Worm (Caenorhabditis elegans) whole organism, midembryonic: Measurements from ENCODE around the gene srx-111.

Experiments used
- T22C8.4 ChIP-seq: fragments of 200-800 bp; sonication (Bioruptor generic); IDR thresholded peaks from 2 replicates; pipeline ENCODE4 v1.3.6; 2022; ENCODE audit warnings: missing genetic modification characterization, missing compliant biosample characterization
- cog-1 ChIP-seq: sonication (generic microtip); optimal IDR thresholded peaks from 2 replicates; lab custom pipeline; 2016; ENCODE audit warnings: missing genetic modification characterization, missing compliant biosample characterization
- flt-1 ChIP-seq: fragments of 200-800 bp; sonication (Bioruptor generic); IDR thresholded peaks from 2 replicates; pipeline ENCODE4 v1.3.6; 2022; ENCODE audit warnings: missing genetic modification characterization, missing compliant biosample characterization
- klf-2 ChIP-seq: fragments of 200-800 bp; sonication (Bioruptor generic); conservative IDR thresholded peaks from 2 replicates; pipeline ENCODE4 v1.3.6; 2022; ENCODE audit warnings: missing genetic modification reagents, missing genetic modification characterization, missing compliant biosample characterization
- med-1 ChIP-seq: sonication (generic microtip); optimal IDR thresholded peaks from 2 replicates; lab custom pipeline; 2017; ENCODE audit warnings: missing genetic modification characterization, mild to moderate bottlenecking, missing compliant biosample characterization, antibody characterized with exemption, missing genetic modification reagents; ENCODE audit not compliant: insufficient read depth
- ref-1 ChIP-seq: fragments of 200-800 bp; sonication (Bioruptor generic); conservative IDR thresholded peaks from 2 replicates; pipeline ENCODE4 v1.3.6; 2022; ENCODE audit warnings: missing genetic modification reagents, missing genetic modification characterization, missing compliant biosample characterization
- tab-1 ChIP-seq: fragments of 200-800 bp; sonication (Bioruptor generic); IDR thresholded peaks from 2 replicates; pipeline ENCODE4 v1.3.6; 2022; ENCODE audit warnings: missing genetic modification characterization, missing compliant biosample characterization
- ztf-23 ChIP-seq: fragments of 200-800 bp; sonication (Bioruptor generic); IDR thresholded peaks from 2 replicates; pipeline ENCODE4 v1.3.6; 2022; ENCODE audit warnings: missing genetic modification reagents, missing genetic modification characterization, missing compliant biosample characterization
- ztf-29 ChIP-seq: fragments of 200-800 bp; sonication (Bioruptor generic); IDR thresholded peaks from 2 replicates; pipeline ENCODE4 v1.3.6; 2022; ENCODE audit warnings: missing genetic modification reagents, missing genetic modification characterization, missing compliant biosample characterization

Gene srx-111

DNA sequence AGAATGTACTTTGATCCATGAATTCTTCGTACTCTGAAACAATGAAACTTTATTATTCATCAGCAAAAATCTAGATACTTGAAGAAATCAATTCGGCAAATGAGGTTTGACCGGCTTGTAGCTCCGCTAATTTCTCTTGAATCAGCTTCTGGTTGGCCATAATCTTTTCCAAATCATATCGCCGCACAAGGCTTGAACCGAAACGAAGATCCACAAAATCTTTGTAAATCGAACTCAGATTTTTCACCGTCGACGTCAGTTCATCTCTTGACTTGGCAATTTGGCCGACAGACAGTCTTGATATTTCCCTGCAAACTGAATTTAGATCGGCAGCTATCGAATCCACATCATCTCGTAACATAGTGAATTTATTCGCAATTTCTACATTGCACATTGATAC lies 47.9 kb downstream of the srx-111 start:
- TF ChIP-seq cog-1 (tag; lab: Kevin White, UChicago), result no peak
- TF ChIP-seq ref-1, result no peak
- TF ChIP-seq ztf-23 (GFP tag; lab: Robert Waterston, UW), result no peak
- TF ChIP-seq med-1, result no peak
- TF ChIP-seq ztf-29 (GFP tag; lab: Robert Waterston, UW), result no peak
- no peak for TF ChIP-seq flt-1 (GFP tag; lab: Robert Waterston, UW)
- TF ChIP-seq T22C8.4 (GFP tag; lab: Robert Waterston, UW), result no peak
- TF ChIP-seq klf-2 (GFP tag; lab: Robert Waterston, UW), result no peak
- no peak for TF ChIP-seq tab-1 (GFP tag; lab: Robert Waterston, UW)

DNA sequence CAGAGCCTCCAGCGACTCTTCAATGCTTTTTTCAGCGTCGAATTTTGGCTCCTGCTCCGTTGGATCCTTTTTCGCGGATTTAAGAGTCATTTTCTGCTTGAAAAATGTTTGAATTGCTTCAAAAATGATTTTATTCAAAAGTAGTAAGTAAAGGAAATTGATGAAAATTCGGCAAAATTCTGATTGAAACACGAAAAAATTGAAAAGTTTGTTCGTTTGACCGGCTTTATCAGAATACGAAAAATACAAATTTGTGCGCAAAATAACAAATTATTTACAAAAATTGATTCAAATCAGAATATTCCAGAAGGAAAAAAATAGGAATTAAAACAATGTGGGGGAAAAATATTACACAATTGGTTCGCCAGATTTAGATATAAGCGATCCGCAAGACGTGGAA lies 49.4 kb downstream of the srx-111 start, which contains the start of gene F54D10.4:
Gene F54D10.4 (minus strand): TSS at position 101 of the 400 bp plus-strand sequence.
- TF ChIP-seq cog-1 (tag; lab: Kevin White, UChicago) (no peak), ref-1 (no peak), ztf-23 (GFP tag; lab: Robert Waterston, UW) (no peak), ztf-29 (GFP tag; lab: Robert Waterston, UW) (no peak), T22C8.4 (GFP tag; lab: Robert Waterston, UW) (no peak), med-1 (no peak), tab-1 (GFP tag; lab: Robert Waterston, UW) (no peak), klf-2 (GFP tag; lab: Robert Waterston, UW) (no peak), flt-1 (GFP tag; lab: Robert Waterston, UW) (no peak)

DNA sequence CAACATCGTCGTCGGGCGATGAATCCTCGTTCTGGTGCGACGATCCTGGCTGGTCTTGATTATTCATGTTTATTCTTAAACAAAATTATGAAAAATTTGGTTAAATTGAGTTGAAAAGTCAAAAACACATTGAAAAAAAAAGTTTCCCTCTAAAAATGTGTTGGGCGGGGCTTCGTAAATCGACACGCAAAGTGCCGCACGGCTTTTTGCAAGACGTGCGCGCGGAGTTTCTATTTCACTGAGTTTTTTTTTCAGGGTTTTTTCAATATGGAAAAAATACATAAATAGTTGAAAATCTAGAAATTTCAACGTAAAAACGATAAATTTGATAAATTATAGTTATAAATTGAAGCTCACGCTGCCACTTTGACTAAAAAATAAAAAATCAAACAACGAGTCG lies 50.5 kb downstream of the srx-111 start, which contains the start of gene F54D10.5:
Gene F54D10.5 (minus strand): TSS at position 74 of the 400 bp plus-strand sequence.
- peak; percentile 65 for TF ChIP-seq med-1
- no peak for TF ChIP-seq cog-1 (tag; lab: Kevin White, UChicago)
- TF ChIP-seq ref-1, result no peak
- TF ChIP-seq flt-1 (GFP tag; lab: Robert Waterston, UW), result 0 out of 2 replicates have a peak, but pooled peaks have one; percentile 18
- no peak for TF ChIP-seq tab-1 (GFP tag; lab: Robert Waterston, UW)
- TF ChIP-seq ztf-23 (GFP tag; lab: Robert Waterston, UW), result peak; percentile 50; the same call in 1 of the 2 replicates
- TF ChIP-seq ztf-29 (GFP tag; lab: Robert Waterston, UW), result no peak

DNA sequence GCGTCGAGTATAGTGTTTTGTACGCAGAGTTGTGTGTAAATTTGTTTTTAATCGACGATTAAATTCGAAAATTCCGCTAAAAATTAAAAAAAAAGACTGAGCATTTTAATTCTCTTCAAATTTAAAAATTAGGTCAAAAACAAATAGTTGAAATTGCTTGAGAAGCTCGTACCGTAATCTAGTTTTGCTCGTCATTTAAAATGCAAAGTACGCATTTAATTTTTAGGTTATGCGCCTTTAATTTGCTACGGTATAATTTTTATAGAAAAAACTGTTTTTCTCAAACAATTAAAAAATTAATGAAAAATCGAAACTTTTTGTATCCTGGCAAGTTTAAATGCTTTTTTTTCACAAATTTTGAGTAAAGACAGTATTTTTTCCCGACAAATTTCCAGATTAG lies 51.0 kb downstream of the srx-111 start:
- TF ChIP-seq tab-1 (GFP tag; lab: Robert Waterston, UW), result no peak
- no peak for TF ChIP-seq ref-1
- TF ChIP-seq klf-2 (GFP tag; lab: Robert Waterston, UW), result no peak
- TF ChIP-seq cog-1 (tag; lab: Kevin White, UChicago), result no peak
- TF ChIP-seq flt-1 (GFP tag; lab: Robert Waterston, UW), result no peak
- TF ChIP-seq ztf-23 (GFP tag; lab: Robert Waterston, UW), result no peak
- no peak for TF ChIP-seq ztf-29 (GFP tag; lab: Robert Waterston, UW)
- no peak for TF ChIP-seq med-1
- no peak for TF ChIP-seq T22C8.4 (GFP tag; lab: Robert Waterston, UW)
